Worm (Caenorhabditis elegans) whole organism, L1 larva: ENCODE data around the gene K07F5.6.

Experiments used
- ama-1 ChIP-seq: fragments of 150-350 bp; optimal IDR thresholded peaks from 2 replicates; lab custom pipeline; 2014
- snpc-4 ChIP-seq: fragments of 150-350 bp; optimal IDR thresholded peaks from 2 replicates; lab custom pipeline; 2014; ENCODE audit warnings: missing biosample characterization, missing genetic modification characterization
- unc-86 ChIP-seq: sonication (generic microtip); optimal IDR thresholded peaks from 2 replicates; lab custom pipeline; 2016; ENCODE audit warnings: missing genetic modification characterization, missing compliant biosample characterization

ce11 chrIV:9869344-9869743, 22.9 kb upstream of the K07F5.6 start:
- no peak for TF ChIP-seq unc-86 (tag; lab: Kevin White, UChicago)
- no peak for TF ChIP-seq snpc-4
- TF ChIP-seq ama-1 (lab: Kevin White, UChicago) = no peak
